Fruit fly (Drosophila melanogaster): ENCODE measurements around the gene CG43391.

CG43391 gene

dm6 chr3L:11552996-11553671, 27.7 kb downstream of the CG43391 start (continued):
- TF ChIP-seq CG4282 (GFP tag; optimal IDR thresholded peaks at IDR 0.05) (peak; percentile 9), pita (GFP tag; optimal IDR thresholded peaks at IDR 0.05) (no peak), CG2202 (tag; optimal IDR thresholded peaks at IDR 0.05) (peak; percentile 19), dmrt11E (tag; optimal IDR thresholded peaks at IDR 0.05) (no peak), MBD-R2 (GFP tag; IDR thresholded peaks at IDR 0.05) (no peak; the same call in 1 of the 2 replicates), CG7357 (GFP tag; IDR thresholded peaks at IDR 0.05) (no peak), CG2199 (GFP tag; IDR thresholded peaks at IDR 0.05) (peak; percentile 74; the same call in 1 of the 3 replicates), inv (GFP tag; IDR thresholded peaks at IDR 0.05; ENCODE audit: partially characterized antibody) (peak; percentile 23; the same call in 1 of the 2 replicates), CG6683 (GFP tag; optimal IDR thresholded peaks at IDR 0.05) (peak; percentile 39), mld (GFP tag; IDR thresholded peaks at IDR 0.05; ENCODE audit: partially characterized antibody) (peak; percentile 63; the same call in 1 of the 3 replicates), CG2889 (GFP tag; IDR thresholded peaks at IDR 0.05) (no peak), CG6854 (GFP tag; optimal IDR thresholded peaks at IDR 0.05) (peak; percentile 29), lilli (GFP tag; optimal IDR thresholded peaks at IDR 0.05) (no peak), CG3065 (GFP tag; optimal IDR thresholded peaks at IDR 0.05) (no peak), CG10209 (GFP tag; optimal IDR thresholded peaks at IDR 0.05) (no peak), croc (GFP tag; conservative IDR thresholded peaks at IDR 0.05) (no peak), tio (GFP tag; optimal IDR thresholded peaks at IDR 0.05) (no peak), Sry-δ (GFP tag; optimal IDR thresholded peaks at IDR 0.05) (no peak), usp (GFP tag; optimal IDR thresholded peaks at IDR 0.05) (no peak), oc (tag; optimal IDR thresholded peaks at IDR 0.05) (peak; percentile 39), CG10321 (GFP tag; IDR thresholded peaks at IDR 0.05) (no peak), CG18476 (GFP tag; optimal IDR thresholded peaks at IDR 0.05) (no peak), D19A (tag; optimal IDR thresholded peaks at IDR 0.05) (no peak), TFAM (GFP tag; optimal IDR thresholded peaks at IDR 0.05) (no peak), MTF-1 (GFP tag; optimal IDR thresholded peaks at IDR 0.05; ENCODE audit: borderline replicate concordance) (peak; percentile 11), CG16863 (GFP tag; optimal IDR thresholded peaks at IDR 0.05) (no peak), CG4404 (GFP tag; IDR thresholded peaks at IDR 0.05) (no peak), dm (GFP tag; optimal IDR thresholded peaks at IDR 0.05) (no peak), Antp (GFP tag; optimal IDR thresholded peaks at IDR 0.05) (no peak), pum (GFP tag; optimal IDR thresholded peaks at IDR 0.05) (no peak), CG7556 (GFP tag; optimal IDR thresholded peaks at IDR 0.05) (no peak), zfh1 (GFP tag; IDR thresholded peaks at IDR 0.05) (no peak), CG2120 (GFP tag; optimal IDR thresholded peaks at IDR 0.05) (no peak), Lhr (GFP tag; optimal IDR thresholded peaks at IDR 0.05) (no peak), CG2129 (GFP tag; IDR thresholded peaks at IDR 0.05; ENCODE audit: partially characterized antibody) (peak; percentile 16; the same call in 1 of the 2 replicates), Ets97D (GFP tag; optimal IDR thresholded peaks at IDR 0.05) (no peak), Scr (GFP tag; IDR thresholded peaks at IDR 0.05; ENCODE audit: partially characterized antibody) (peak; percentile 55), slbo (GFP tag; IDR thresholded peaks at IDR 0.05) (peak; percentile 29; the same call in 1 of the 2 replicates), D19B (GFP tag; optimal IDR thresholded peaks at IDR 0.05) (no peak), chinmo (GFP tag; IDR thresholded peaks at IDR 0.05; ENCODE audit: partially characterized antibody) (peak; percentile 98), CG33557 (GFP tag; optimal IDR thresholded peaks at IDR 0.05) (no peak), mam (GFP tag; optimal IDR thresholded peaks at IDR 0.05) (no peak), Fer2 (tag; optimal IDR thresholded peaks at IDR 0.05) (no peak), row (GFP tag; IDR thresholded peaks at IDR 0.05) (no peak; the same call in 2 of the 3 replicates), pan (optimal IDR thresholded peaks at IDR 0.05) (no peak), pan (GFP tag; optimal IDR thresholded peaks at IDR 0.05 in 1 of 2, IDR thresholded peaks at IDR 0.05 in 1 of 2) (peak in 1 of 2 experiments; percentile 36), CG12391 (tag; optimal IDR thresholded peaks at IDR 0.05) (peak; percentile 10), Hand (GFP tag; optimal IDR thresholded peaks at IDR 0.05) (peak; percentile 72), CG13624 (GFP tag; optimal IDR thresholded peaks at IDR 0.05) (peak; percentile 40), CG17568 (GFP tag; optimal IDR thresholded peaks at IDR 0.05) (no peak)
